Worm (Caenorhabditis elegans): ENCODE results near the gene R07E5.5.

Gene R07E5.5

DNA sequence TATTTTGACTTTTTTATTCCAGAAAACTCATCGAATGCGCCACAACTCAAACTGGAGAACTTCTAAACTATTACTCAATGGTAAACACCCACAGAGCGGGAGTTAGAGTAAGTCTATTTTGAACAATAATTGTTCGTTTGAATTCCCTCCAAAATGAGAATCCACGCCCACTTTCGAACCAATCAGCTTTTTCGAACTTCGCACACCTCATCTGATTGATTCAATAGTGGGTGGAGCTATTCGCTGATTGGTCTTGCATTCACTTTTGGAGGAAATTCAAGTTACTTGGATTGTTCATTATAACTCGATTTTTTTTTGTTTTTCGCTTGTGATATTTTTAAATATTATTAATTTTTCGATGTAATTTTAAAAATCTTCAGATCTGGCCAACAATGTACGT, 1.4 kb upstream of the R07E5.5 start:
- no peak for TF ChIP-seq ceh-13 (GFP tag; optimal IDR thresholded peaks at IDR 0.05)
- TF ChIP-seq B0310.2 (tag; optimal IDR thresholded peaks at IDR 0.05) = no peak
- TF ChIP-seq hnd-1 (tag; optimal IDR thresholded peaks at IDR 0.05) = no peak
- no peak for TF ChIP-seq scrt-1 (GFP tag; IDR thresholded peaks at IDR 0.05)
- TF ChIP-seq aly-1 (tag; optimal IDR thresholded peaks at IDR 0.05) = no peak
- TF ChIP-seq hmbx-1 (tag; optimal IDR thresholded peaks at IDR 0.05) = no peak

- no peak for TF ChIP-seq aly-1 (tag; optimal IDR thresholded peaks at IDR 0.05)
- TF ChIP-seq flt-1 (GFP tag; IDR thresholded peaks at IDR 0.05) = no peak
- TF ChIP-seq F13C5.2 (tag; optimal IDR thresholded peaks at IDR 0.05) = no peak
- no peak for TF ChIP-seq ama-1 (optimal IDR thresholded peaks at IDR 0.05)
- no peak for TF ChIP-seq hmg-4 (GFP tag; optimal IDR thresholded peaks at IDR 0.05)
- TF ChIP-seq hnd-1 (tag; optimal IDR thresholded peaks at IDR 0.05) = no peak
- TF ChIP-seq B0310.2 (tag; optimal IDR thresholded peaks at IDR 0.05) = no peak
- no peak for TF ChIP-seq tbx-37 (GFP tag; conservative IDR thresholded peaks at IDR 0.05)
- TF ChIP-seq ceh-36 (tag; optimal IDR thresholded peaks at IDR 0.05) = no peak
- no peak for TF ChIP-seq hmbx-1 (tag; optimal IDR thresholded peaks at IDR 0.05)
- no peak for TF ChIP-seq sea-1 (GFP tag; conservative IDR thresholded peaks at IDR 0.05)
- TF ChIP-seq tbx-11 (GFP tag; IDR thresholded peaks at IDR 0.05) = no peak
Observed at ce11 chrIII:4398463-4398862, 1.2 kb downstream of the R07E5.5 start, which contains the start of gene R07E5.6. Gene R07E5.6 (plus strand): TSS chrIII:4398763.

DNA sequence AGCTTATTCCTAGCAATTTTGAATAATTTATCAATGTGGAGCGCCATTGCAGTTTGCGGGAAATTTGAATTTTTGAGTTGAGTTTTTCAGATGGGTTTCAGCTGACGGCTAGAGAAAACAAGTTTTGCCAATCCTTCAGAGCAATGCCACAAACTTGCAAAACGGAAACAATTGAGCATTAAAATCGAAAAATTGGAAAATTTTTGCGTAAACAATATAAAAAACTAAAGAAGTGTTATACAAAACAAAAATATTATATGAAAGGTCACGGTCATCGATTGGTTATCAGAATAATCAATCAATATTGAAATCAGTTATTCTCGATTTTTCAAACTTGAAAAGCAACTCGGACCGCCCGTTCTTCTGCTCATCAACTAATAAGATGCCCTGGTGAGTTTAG, 3.9 kb downstream of the R07E5.5 start, which contains the start of gene R07E5.15:
Gene R07E5.15 (plus strand): TSS at position 301 of the 400 bp plus-strand sequence.
- no peak for TF ChIP-seq tra-4 (tag; optimal IDR thresholded peaks at IDR 0.05)
- TF ChIP-seq ceh-13 (GFP tag; optimal IDR thresholded peaks at IDR 0.05) = no peak
- TF ChIP-seq ets-7 (tag; optimal IDR thresholded peaks at IDR 0.05) = no peak
- no peak for TF ChIP-seq B0310.2 (tag; optimal IDR thresholded peaks at IDR 0.05)
- TF ChIP-seq ama-1 (optimal IDR thresholded peaks at IDR 0.05) = no peak
- no peak for TF ChIP-seq hmg-4 (GFP tag; optimal IDR thresholded peaks at IDR 0.05)
- no peak for TF ChIP-seq pes-1 (GFP tag; IDR thresholded peaks at IDR 0.05)

- TF ChIP-seq tra-4 (tag; optimal IDR thresholded peaks at IDR 0.05) (no peak), F13C5.2 (tag; optimal IDR thresholded peaks at IDR 0.05) (peak; percentile 59)
Observed at ce11 chrIII:4404339-4404836, 7.2 kb downstream of the R07E5.5 start, which contains the start of the genes R07E5.17 and snfc-5. Gene R07E5.17 (minus strand): TSS chrIII:4404436. Gene snfc-5 (plus strand): TSS chrIII:4404786.

ce11 chrIII:4405986-4406385, 8.8 kb downstream of the R07E5.5 start, which contains the start of gene rnp-4:
Gene rnp-4 (plus strand): TSS chrIII:4406286.
- no peak for TF ChIP-seq scrt-1 (GFP tag; IDR thresholded peaks at IDR 0.05)
- no peak for TF ChIP-seq hmbx-1 (tag; optimal IDR thresholded peaks at IDR 0.05)
- TF ChIP-seq B0310.2 (tag; optimal IDR thresholded peaks at IDR 0.05) = no peak
- no peak for TF ChIP-seq hmg-4 (GFP tag; optimal IDR thresholded peaks at IDR 0.05)
- no peak for TF ChIP-seq sea-1 (GFP tag; conservative IDR thresholded peaks at IDR 0.05)
- TF ChIP-seq pes-1 (GFP tag; IDR thresholded peaks at IDR 0.05) = no peak
- no peak for TF ChIP-seq flt-1 (GFP tag; IDR thresholded peaks at IDR 0.05)
- no peak for TF ChIP-seq ets-7 (tag; optimal IDR thresholded peaks at IDR 0.05)
- TF ChIP-seq ceh-36 (tag; optimal IDR thresholded peaks at IDR 0.05) = no peak
- no peak for TF ChIP-seq ceh-13 (GFP tag; optimal IDR thresholded peaks at IDR 0.05)
- TF ChIP-seq F13C5.2 (tag; optimal IDR thresholded peaks at IDR 0.05) = no peak
- no peak for TF ChIP-seq ama-1 (optimal IDR thresholded peaks at IDR 0.05)
- no peak for TF ChIP-seq tbx-37 (GFP tag; conservative IDR thresholded peaks at IDR 0.05)
- no peak for TF ChIP-seq hnd-1 (tag; optimal IDR thresholded peaks at IDR 0.05)
- TF ChIP-seq aly-1 (tag; optimal IDR thresholded peaks at IDR 0.05) = no peak
- TF ChIP-seq tra-4 (tag; optimal IDR thresholded peaks at IDR 0.05) = no peak
- TF ChIP-seq tbx-11 (GFP tag; IDR thresholded peaks at IDR 0.05) = no peak

ce11 chrIII:4407144-4407543, 9.9 kb downstream of the R07E5.5 start, which contains the start of gene prdx-3:
Gene prdx-3 (plus strand): TSS chrIII:4407444.
- TF ChIP-seq tbx-37 (GFP tag; conservative IDR thresholded peaks at IDR 0.05) = no peak
- no peak for TF ChIP-seq tra-4 (tag; optimal IDR thresholded peaks at IDR 0.05)
- no peak for TF ChIP-seq scrt-1 (GFP tag; IDR thresholded peaks at IDR 0.05)
- no peak for TF ChIP-seq B0310.2 (tag; optimal IDR thresholded peaks at IDR 0.05)
- no peak for TF ChIP-seq pes-1 (GFP tag; IDR thresholded peaks at IDR 0.05)
- TF ChIP-seq flt-1 (GFP tag; IDR thresholded peaks at IDR 0.05) = no peak
- no peak for TF ChIP-seq aly-1 (tag; optimal IDR thresholded peaks at IDR 0.05)
- TF ChIP-seq hnd-1 (tag; optimal IDR thresholded peaks at IDR 0.05) = no peak
- TF ChIP-seq hmg-4 (GFP tag; optimal IDR thresholded peaks at IDR 0.05) = no peak
- TF ChIP-seq sea-1 (GFP tag; conservative IDR thresholded peaks at IDR 0.05) = no peak
- no peak for TF ChIP-seq F13C5.2 (tag; optimal IDR thresholded peaks at IDR 0.05)
- no peak for TF ChIP-seq tbx-11 (GFP tag; IDR thresholded peaks at IDR 0.05)
- TF ChIP-seq ets-7 (tag; optimal IDR thresholded peaks at IDR 0.05) = no peak
- TF ChIP-seq hmbx-1 (tag; optimal IDR thresholded peaks at IDR 0.05) = no peak
- TF ChIP-seq ceh-36 (tag; optimal IDR thresholded peaks at IDR 0.05) = no peak
- no peak for TF ChIP-seq ama-1 (optimal IDR thresholded peaks at IDR 0.05)
- TF ChIP-seq ceh-13 (GFP tag; optimal IDR thresholded peaks at IDR 0.05) = no peak

- TF ChIP-seq F13C5.2 (tag; optimal IDR thresholded peaks at IDR 0.05) = no peak
- no peak for TF ChIP-seq hmg-4 (GFP tag; optimal IDR thresholded peaks at IDR 0.05)
- no peak for TF ChIP-seq scrt-1 (GFP tag; IDR thresholded peaks at IDR 0.05)
- no peak for TF ChIP-seq aly-1 (tag; optimal IDR thresholded peaks at IDR 0.05)
Observed at ce11 chrIII:4408251-4408650, 11.0 kb downstream of the R07E5.5 start, which contains the start of gene gpch-1. Gene gpch-1 (plus strand): TSS chrIII:4408551.

Measured in whole organism, early embryonic.